Worm (Caenorhabditis elegans) whole organism, L4/young adult: Measurements from ENCODE around the gene F45E12.5.

ENCODE experiments used
- W03F9.2 ChIP-seq: fragments of 150-350 bp; optimal IDR thresholded peaks from 2 replicates; lab custom pipeline; 2014; ENCODE audit warnings: missing biosample characterization, missing genetic modification characterization
- dao-5 ChIP-seq: sonication (generic microtip); optimal IDR thresholded peaks from 2 replicates; lab custom pipeline; 2016; ENCODE audit warnings: missing genotype, missing genetic modification characterization, moderate library complexity, missing compliant biosample characterization
- him-1 ChIP-seq: sonication (generic microtip); optimal IDR thresholded peaks from 2 replicates; lab custom pipeline; 2016; ENCODE audit warnings: missing genotype, missing genetic modification reagents, missing genetic modification characterization, missing compliant biosample characterization

Gene F45E12.5

ce11 chrII:7331224-7331623 lies 21.3 kb upstream of the F45E12.5 start, which contains the start of gene npax-1:
Gene npax-1 (minus strand): TSS chrII:7331324.
- TF ChIP-seq dao-5 (tag; lab: Kevin White, UChicago) (no peak), W03F9.2 (tag; lab: Kevin White, UChicago) (no peak), him-1 (no peak)

DNA sequence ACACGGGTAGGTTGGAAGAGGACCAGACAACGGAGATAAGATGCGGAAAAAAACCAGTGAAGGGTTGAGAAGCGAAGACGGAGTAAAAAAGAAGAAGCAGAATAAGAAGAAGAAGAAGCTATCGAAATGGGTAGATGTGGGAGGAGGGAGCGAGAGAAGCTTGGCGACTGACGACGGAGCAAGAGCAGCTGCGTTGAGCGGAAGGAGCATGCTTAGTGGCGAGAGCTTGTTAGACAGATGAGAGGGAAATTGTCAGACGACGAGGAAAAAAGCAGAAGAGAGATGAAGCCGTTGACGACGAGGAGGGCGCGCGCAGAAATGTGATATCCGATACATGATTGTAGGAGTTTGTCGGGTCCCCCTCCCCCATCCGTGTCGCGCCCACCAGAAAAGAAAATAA lies 17.1 kb upstream of the F45E12.5 start:
- TF ChIP-seq dao-5 (tag; lab: Kevin White, UChicago) = no peak
- TF ChIP-seq him-1 = peak; percentile 72

- TF ChIP-seq W03F9.2 (tag; lab: Kevin White, UChicago) = no peak
- no peak for TF ChIP-seq dao-5 (tag; lab: Kevin White, UChicago)
- no peak for TF ChIP-seq him-1
Observed at ce11 chrII:7326199-7326598, 16.3 kb upstream of the F45E12.5 start.

DNA sequence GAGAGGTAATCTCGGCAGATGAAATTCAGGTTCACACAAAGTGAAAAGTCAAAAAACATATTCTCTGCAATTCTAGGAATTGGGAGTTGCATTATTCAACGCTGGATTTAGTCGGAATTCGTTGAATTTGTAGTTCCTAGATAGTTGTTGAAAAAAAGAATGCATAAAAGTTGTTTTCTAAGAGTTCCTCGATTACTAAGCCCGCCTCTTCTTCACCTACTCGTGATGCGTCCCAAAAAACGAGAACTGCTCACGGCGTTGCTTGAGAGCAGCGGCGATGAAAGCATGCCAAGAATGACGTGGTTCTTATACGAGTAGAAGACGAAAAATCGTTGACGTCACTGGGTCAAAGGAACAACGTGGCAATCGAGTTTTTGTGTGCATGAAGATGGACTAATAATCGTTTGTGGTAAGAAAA lies 15.2 kb upstream of the F45E12.5 start:
- TF ChIP-seq dao-5 (tag; lab: Kevin White, UChicago) (no peak), W03F9.2 (tag; lab: Kevin White, UChicago) (no peak), him-1 (no peak)

DNA sequence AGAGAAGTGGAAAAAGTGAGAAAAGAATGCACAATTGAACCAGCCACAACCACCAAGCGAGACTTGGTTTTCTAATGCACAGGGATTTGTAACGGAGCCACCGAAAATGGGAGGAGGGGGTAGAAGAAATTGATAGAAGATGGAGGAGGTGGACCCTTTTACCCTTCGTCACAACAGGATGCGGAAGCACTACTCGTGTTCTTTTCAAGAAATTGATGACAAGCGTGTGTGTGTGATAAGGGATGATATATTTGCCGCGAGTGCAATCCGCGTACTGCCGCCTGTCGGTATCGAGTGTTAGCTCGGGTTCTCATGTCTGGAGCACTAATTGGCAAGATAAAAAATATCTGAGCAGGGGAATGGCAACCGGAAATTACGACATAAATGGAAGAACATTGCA lies 14.0 kb upstream of the F45E12.5 start, which contains the start of gene F21D12.3:
Gene F21D12.3, minus strand, starts transcription at position 101 of the 400 bp plus-strand sequence.
- TF ChIP-seq dao-5 (tag; lab: Kevin White, UChicago) = no peak
- no peak for TF ChIP-seq W03F9.2 (tag; lab: Kevin White, UChicago)
- no peak for TF ChIP-seq him-1

DNA sequence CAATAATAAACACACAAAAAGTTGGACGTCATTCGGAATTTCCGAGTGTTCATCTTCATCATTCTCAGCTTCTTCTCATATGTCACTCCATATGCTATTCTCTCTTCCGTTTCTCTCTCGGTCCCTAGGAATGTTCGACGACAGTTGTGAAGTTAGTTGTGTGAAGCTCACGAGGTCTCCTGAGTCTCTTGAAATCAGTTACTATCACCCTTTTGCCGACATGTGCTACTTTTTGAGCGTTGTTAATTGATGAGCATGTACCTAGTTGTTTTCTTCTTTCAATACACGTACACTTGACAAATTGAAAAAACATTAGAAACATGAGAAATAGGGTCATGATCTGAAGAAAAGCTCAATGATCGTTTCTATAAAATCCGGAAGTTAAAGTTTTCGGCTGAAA lies 13.4 kb upstream of the F45E12.5 start:
- no peak for TF ChIP-seq him-1
- TF ChIP-seq dao-5 (tag; lab: Kevin White, UChicago) = no peak
- no peak for TF ChIP-seq W03F9.2 (tag; lab: Kevin White, UChicago)

DNA sequence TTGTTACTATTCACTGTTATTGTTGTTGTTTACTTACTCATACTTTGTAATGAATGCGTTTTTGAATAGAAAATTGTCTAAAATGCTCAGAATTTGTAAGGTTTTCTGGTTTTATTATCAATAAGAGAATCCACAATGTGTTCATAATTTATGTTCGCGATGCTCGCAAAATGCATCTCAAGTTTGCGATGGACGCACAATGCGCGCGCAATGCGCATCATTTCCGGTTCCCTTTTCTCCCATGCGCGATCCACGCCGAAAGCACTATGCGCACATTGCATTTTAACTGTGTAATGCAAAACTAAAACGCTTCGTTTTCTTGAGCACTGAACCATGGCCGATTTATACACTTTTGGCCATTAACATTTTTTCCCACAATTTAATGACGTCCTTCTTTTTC lies 9.6 kb upstream of the F45E12.5 start:
- TF ChIP-seq dao-5 (tag; lab: Kevin White, UChicago) (no peak), him-1 (peak; percentile 80)

DNA sequence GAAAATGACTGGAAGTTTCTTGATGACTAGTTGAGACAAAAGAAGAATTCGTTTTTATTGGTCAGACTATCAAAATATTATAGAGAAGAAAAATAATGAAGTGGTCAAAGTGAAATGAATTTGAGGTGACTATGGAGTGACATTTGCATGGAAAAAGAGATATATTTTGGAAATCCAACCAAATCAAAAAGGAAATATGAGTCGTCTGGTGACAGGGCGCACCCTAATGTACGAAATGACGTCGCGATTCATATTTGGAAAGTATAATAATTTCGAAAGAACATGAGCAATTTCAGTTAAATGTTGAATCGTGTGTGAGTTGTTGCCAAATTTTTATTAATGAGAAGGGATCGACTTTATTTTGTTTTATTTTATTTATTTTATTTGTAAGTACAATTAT lies 7.6 kb upstream of the F45E12.5 start, which contains the start of gene F21D12.2:
Gene F21D12.2, plus strand, starts transcription at position 301 of the 400 bp plus-strand sequence.
- TF ChIP-seq W03F9.2 (tag; lab: Kevin White, UChicago) (no peak), him-1 (no peak), dao-5 (tag; lab: Kevin White, UChicago) (no peak)

DNA sequence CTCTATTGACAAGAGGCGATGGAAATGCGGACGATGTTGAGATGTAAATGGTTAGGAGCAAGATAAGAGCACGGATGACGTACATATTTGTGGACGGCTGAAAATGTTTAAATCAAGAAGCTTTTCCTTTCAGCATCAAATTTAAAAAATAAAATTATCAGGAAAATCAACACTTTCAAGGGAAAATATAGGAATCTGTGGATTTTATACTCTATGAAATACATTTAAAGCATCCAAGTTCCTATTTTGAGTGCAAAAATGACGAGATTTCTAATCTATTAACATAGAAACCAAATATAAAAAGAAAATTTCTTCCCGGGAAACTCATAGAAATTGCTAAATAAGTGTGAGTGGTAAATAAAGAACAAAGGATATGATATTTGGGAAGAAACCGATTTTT lies 4.2 kb upstream of the F45E12.5 start, which contains the start of gene F45E12.6:
Gene F45E12.6, minus strand, starts transcription at position 101 of the 400 bp plus-strand sequence.
- TF ChIP-seq him-1 (no peak), dao-5 (tag; lab: Kevin White, UChicago) (no peak), W03F9.2 (tag; lab: Kevin White, UChicago) (no peak)

DNA sequence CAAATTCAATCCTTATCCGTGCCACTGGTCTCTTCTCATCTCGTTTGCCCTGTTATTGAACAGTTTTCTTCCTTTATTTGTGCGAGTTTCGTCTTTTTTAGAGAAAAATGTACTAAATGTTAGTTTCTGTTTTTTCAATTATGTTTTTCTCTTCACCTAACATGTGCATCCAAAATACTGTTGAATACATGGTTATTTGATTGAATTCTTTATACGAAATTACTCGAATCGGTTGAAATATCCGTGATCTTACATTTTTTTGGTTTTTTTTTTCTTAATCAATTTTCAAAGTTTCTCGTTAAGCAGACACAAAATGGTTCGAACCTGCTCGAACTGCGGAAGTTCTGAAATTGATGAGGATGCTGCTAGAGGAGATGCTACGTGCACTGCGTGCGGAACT lies 4.4 kb downstream of the F45E12.5 start, which contains the start of gene brf-1:
Gene brf-1, plus strand, starts transcription at position 301 of the 400 bp plus-strand sequence.
- TF ChIP-seq dao-5 (tag; lab: Kevin White, UChicago) = no peak
- no peak for TF ChIP-seq W03F9.2 (tag; lab: Kevin White, UChicago)
- no peak for TF ChIP-seq him-1

- TF ChIP-seq W03F9.2 (tag; lab: Kevin White, UChicago) = peak; percentile 82
- no peak for TF ChIP-seq him-1
- TF ChIP-seq dao-5 (tag; lab: Kevin White, UChicago) = no peak
Observed at ce11 chrII:7301670-7302151, 8.2 kb downstream of the F45E12.5 start, which contains the start of gene cul-4. Gene cul-4 (plus strand): TSS chrII:7302101.

ce11 chrII:7299042-7299441 lies 10.9 kb downstream of the F45E12.5 start, which contains the start of gene C30G12.1:
Gene C30G12.1 (plus strand): TSS chrII:7299342.
- TF ChIP-seq W03F9.2 (tag; lab: Kevin White, UChicago) (no peak), him-1 (no peak), dao-5 (tag; lab: Kevin White, UChicago) (no peak)

DNA sequence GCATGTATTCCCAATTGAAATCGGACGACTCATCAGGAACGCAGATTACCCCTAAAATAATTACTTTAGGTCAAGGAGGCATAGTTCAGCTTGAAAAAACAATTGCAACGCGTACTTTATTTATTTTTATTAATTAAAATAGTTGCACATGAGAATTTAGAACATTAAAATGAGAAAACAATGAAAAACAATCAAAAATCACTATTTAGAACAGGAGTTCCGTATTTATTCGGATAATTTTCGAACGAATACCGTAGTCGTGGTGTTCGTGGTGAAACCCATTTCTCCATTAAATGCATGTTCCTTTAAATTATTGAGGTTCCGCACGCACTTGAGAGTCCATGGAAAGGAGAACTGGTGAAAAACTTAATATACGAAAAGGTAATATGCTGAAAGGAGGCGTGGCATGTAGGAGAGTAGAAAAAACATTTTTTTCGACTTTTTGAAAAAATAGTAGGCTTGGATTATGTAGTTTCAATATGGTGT lies 11.7 kb downstream of the F45E12.5 start, which contains the start of gene puf-8:
Gene puf-8, minus strand, starts transcription at position 51 of the 486 bp plus-strand sequence.
- TF ChIP-seq him-1 = no peak
- no peak for TF ChIP-seq dao-5 (tag; lab: Kevin White, UChicago)
- no peak for TF ChIP-seq W03F9.2 (tag; lab: Kevin White, UChicago)

- TF ChIP-seq dao-5 (tag; lab: Kevin White, UChicago) (no peak), him-1 (no peak), W03F9.2 (tag; lab: Kevin White, UChicago) (no peak)
Observed at ce11 chrII:7295917-7296316, 14.0 kb downstream of the F45E12.5 start, which contains the start of gene C30G12.6. Gene C30G12.6 (minus strand): TSS chrII:7296017.
